Comparison of ENCODE assay signal across 3 worm cellular contexts in the genomic region with DNA sequence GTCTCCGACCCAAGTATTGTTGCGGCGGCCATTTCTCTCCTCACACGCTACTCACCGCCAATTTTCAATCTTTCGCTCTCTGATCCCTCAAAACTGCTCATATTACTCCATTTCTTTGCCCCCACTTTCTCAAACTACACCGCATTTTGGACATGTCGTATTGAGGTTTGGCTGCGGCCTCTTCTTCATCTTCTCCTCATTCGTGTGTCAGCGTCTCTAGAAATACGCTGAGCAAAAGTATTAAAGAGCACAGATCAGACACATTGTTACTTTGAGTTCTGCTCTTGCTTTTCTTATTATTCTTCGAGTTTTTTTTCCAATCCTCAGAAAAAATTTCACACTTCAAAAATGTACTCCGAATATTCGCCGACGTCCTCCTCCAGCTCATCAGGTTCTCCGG.
TF ChIP-seq lines count a peak whose summit lies in the region.

No protein-coding gene starts in this region.

TF ChIP-seq in whole organism, L1 larva, 84 proteins besides CTCF, POLR2A, EP300 and RAD21:
- TF ChIP-seq tbx-2 (tag; optimal IDR thresholded peaks at IDR 0.05; lab: Kevin White, UChicago) = no peak
- TF ChIP-seq nhr-12 (tag; optimal IDR thresholded peaks at IDR 0.05; lab: Kevin White, UChicago) = no peak
- TF ChIP-seq unc-130 (tag; optimal IDR thresholded peaks at IDR 0.05; lab: Kevin White, UChicago) = no peak
- no peak for TF ChIP-seq efl-1 (optimal IDR thresholded peaks at IDR 0.05; lab: Kevin White, UChicago)
- TF ChIP-seq efl-1 (GFP tag; optimal IDR thresholded peaks at IDR 0.05 in 1 of 2; lab: Kevin White, UChicago) = no peak
- TF ChIP-seq nhr-28 (tag; optimal IDR thresholded peaks at IDR 0.05; lab: Kevin White, UChicago) = no peak
- peak; percentile 56 for TF ChIP-seq nhr-20 (tag; optimal IDR thresholded peaks at IDR 0.05; lab: Kevin White, UChicago)
- no peak for TF ChIP-seq ets-5 (GFP tag; IDR thresholded peaks at IDR 0.05; lab: Robert Waterston, UW)
- peak; percentile 12 for TF ChIP-seq nhr-71 (tag; optimal IDR thresholded peaks at IDR 0.05; lab: Kevin White, UChicago)
- no peak for TF ChIP-seq dsc-1 (tag; optimal IDR thresholded peaks at IDR 0.05; lab: Kevin White, UChicago)
- no peak for TF ChIP-seq mab-9 (GFP tag; IDR thresholded peaks at IDR 0.05; lab: Robert Waterston, UW)
- TF ChIP-seq zip-4 (GFP tag; optimal IDR thresholded peaks at IDR 0.05; lab: Kevin White, UChicago) = no peak
- TF ChIP-seq lin-35 (GFP tag; optimal IDR thresholded peaks at IDR 0.05; lab: Kevin White, UChicago) = no peak
- no peak for TF ChIP-seq nhr-77 (tag; optimal IDR thresholded peaks at IDR 0.05; lab: Kevin White, UChicago)
- no peak for TF ChIP-seq jun-1 (tag; optimal IDR thresholded peaks at IDR 0.05; lab: Kevin White, UChicago)
- TF ChIP-seq unc-30 (tag; optimal IDR thresholded peaks at IDR 0.05; lab: Kevin White, UChicago) = no peak
- no peak for TF ChIP-seq ceh-88 (GFP tag; IDR thresholded peaks at IDR 0.05; lab: Robert Waterston, UW)
- TF ChIP-seq vab-15 (tag; optimal IDR thresholded peaks at IDR 0.05; lab: Kevin White, UChicago) = no peak
- TF ChIP-seq fkh-8 (tag; optimal IDR thresholded peaks at IDR 0.05; lab: Kevin White, UChicago) = peak; percentile 54
- no peak for TF ChIP-seq lir-3 (tag; optimal IDR thresholded peaks at IDR 0.05; lab: Kevin White, UChicago; ENCODE audit: poor library complexity)
- peak in 1 of 3 experiments; percentile 10 for TF ChIP-seq ceh-82 (tag; optimal IDR thresholded peaks at IDR 0.05; lab: Kevin White, UChicago)

TF ChIP-seq in whole organism, L4 larva, 104 proteins besides CTCF, POLR2A, EP300 and RAD21:
- no peak for TF ChIP-seq ceh-20 (GFP tag; IDR thresholded peaks at IDR 0.05; lab: Robert Waterston, UW)
- peak; percentile 78 for TF ChIP-seq aha-1 (tag; lab: Kevin White, UChicago)
- peak in 1 of 2 experiments; percentile 57 for TF ChIP-seq unc-62 (GFP tag; optimal IDR thresholded peaks at IDR 0.05 in 1 of 2; lab: Kevin White, UChicago)
- TF ChIP-seq unc-62 (tag; optimal IDR thresholded peaks at IDR 0.05; lab: Kevin White, UChicago) = no peak
- TF ChIP-seq nhr-11 (tag; optimal IDR thresholded peaks at IDR 0.05; lab: Kevin White, UChicago) = peak; percentile 58

TF ChIP-seq in whole organism, late embryonic, 69 proteins besides CTCF, POLR2A, EP300 and RAD21:
- TF ChIP-seq tbx-7 (tag; optimal IDR thresholded peaks at IDR 0.05; lab: Kevin White, UChicago) = no peak
- TF ChIP-seq fax-1 (tag; optimal IDR thresholded peaks at IDR 0.05; lab: Kevin White, UChicago) = no peak
- no peak for TF ChIP-seq unc-3 (GFP tag; conservative IDR thresholded peaks at IDR 0.05; lab: Robert Waterston, UW)
- no peak for TF ChIP-seq unc-3 (tag; optimal IDR thresholded peaks at IDR 0.05; lab: Kevin White, UChicago)
- peak; percentile 6 for TF ChIP-seq ceh-34 (tag; optimal IDR thresholded peaks at IDR 0.05; lab: Kevin White, UChicago)
- TF ChIP-seq C38D4.7 (GFP tag; optimal IDR thresholded peaks at IDR 0.05; lab: Kevin White, UChicago) = no peak
